Worm (Caenorhabditis elegans): ENCODE results near the gene F21D5.9.

Gene F21D5.9

DNA sequence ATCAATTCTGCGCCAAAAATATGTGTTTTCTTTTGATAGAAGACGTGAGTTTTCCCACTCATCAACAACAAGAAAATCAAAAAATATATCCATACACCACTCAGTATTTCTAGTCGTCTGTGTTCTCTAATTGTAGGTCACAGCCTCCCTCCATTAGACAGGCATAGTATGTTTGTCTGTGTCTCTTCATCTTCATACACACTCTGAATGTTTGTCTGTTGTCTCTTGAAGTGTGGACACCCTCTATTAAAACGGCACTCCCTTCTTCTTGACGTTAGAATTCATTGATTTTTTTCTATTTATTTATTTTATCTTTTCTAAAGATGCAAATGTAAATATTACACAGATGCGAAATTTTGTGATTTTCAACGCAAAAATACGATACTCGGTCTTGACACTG is 13.5 kb downstream of the F21D5.9 start:
- TF ChIP-seq nfya-1 (tag; optimal IDR thresholded peaks at IDR 0.05), result peak; percentile 66
- TF ChIP-seq ceh-48 (tag; optimal IDR thresholded peaks at IDR 0.05), result peak; percentile 31
- TF ChIP-seq unc-42 (tag; optimal IDR thresholded peaks at IDR 0.05), result no peak

DNA sequence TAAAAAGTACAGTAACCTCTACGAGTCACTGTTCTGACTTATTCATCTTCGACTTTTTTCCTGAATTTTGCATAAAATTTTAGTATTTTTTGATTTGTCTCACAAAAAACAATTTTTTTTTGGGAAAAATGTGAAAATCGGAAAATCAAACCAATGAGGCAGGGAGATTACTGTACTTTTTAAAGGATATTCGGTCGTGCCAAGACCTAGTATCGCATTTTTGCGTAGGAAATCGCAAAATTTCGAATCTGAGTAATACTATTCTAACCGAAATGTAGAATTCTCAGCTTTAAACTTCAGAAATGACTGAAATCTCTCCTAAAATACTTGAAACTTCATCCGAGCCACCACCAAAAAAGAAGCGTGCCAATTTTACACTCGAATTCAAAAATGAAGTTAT is 14.0 kb downstream of the F21D5.9 start, which contains the start of gene F21D5.4:
Gene F21D5.4 (plus strand): TSS at position 301 of the 400 bp plus-strand sequence.
- TF ChIP-seq ceh-34 (tag; optimal IDR thresholded peaks at IDR 0.05), result no peak
- no peak for TF ChIP-seq hlh-8 (tag; optimal IDR thresholded peaks at IDR 0.05)
- TF ChIP-seq ttx-3 (tag; optimal IDR thresholded peaks at IDR 0.05), result no peak
- no peak for TF ChIP-seq ets-4 (tag; optimal IDR thresholded peaks at IDR 0.05)
- TF ChIP-seq pax-1 (tag; optimal IDR thresholded peaks at IDR 0.05), result no peak
- TF ChIP-seq sox-4 (tag; optimal IDR thresholded peaks at IDR 0.05), result no peak
- TF ChIP-seq ceh-19 (GFP tag; optimal IDR thresholded peaks at IDR 0.05), result no peak
- TF ChIP-seq ceh-45 (GFP tag; IDR thresholded peaks at IDR 0.05), result no peak
- TF ChIP-seq dve-1 (tag; optimal IDR thresholded peaks at IDR 0.05), result no peak
- TF ChIP-seq K02D7.2 (tag; optimal IDR thresholded peaks at IDR 0.05), result no peak
- no peak for TF ChIP-seq ceh-30 (tag; optimal IDR thresholded peaks at IDR 0.05)
- TF ChIP-seq dmd-4 (tag; optimal IDR thresholded peaks at IDR 0.05; ENCODE audit: borderline replicate concordance), result no peak

DNA sequence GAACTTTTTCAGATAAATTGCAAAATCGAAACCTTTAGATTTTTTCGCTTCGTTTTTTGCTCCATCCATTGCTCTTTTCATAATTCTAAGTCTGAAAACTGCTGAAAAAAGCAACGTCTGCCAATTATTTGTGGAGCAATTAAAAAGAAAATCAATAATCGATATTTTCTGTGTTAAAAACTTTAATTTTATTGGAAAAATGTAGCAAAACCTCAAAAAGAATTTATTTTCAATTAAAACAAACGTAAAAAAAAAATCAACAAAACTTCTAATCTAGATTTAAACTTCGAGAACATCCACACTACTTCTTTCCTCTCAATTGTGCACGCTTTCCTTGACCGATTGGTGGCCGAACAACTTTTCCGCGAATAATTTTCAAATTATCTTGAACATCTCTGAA is 15.5 kb downstream of the F21D5.9 start, which contains the start of gene F21D5.5:
Gene F21D5.5 (minus strand): TSS at position 101 of the 400 bp plus-strand sequence.
- no peak for TF ChIP-seq hlh-30 (tag; optimal IDR thresholded peaks at IDR 0.05; ENCODE audit: insufficient read depth)
- TF ChIP-seq ttx-3 (tag; optimal IDR thresholded peaks at IDR 0.05), result no peak
- no peak for TF ChIP-seq hlh-15 (tag; optimal IDR thresholded peaks at IDR 0.05)
- TF ChIP-seq dve-1 (tag; optimal IDR thresholded peaks at IDR 0.05), result no peak
- no peak for TF ChIP-seq fkh-10 (GFP tag; optimal IDR thresholded peaks at IDR 0.05)
- TF ChIP-seq K02D7.2 (tag; optimal IDR thresholded peaks at IDR 0.05), result no peak
- no peak for TF ChIP-seq tbx-2 (tag; optimal IDR thresholded peaks at IDR 0.05)
- TF ChIP-seq C38D4.7 (GFP tag; optimal IDR thresholded peaks at IDR 0.05), result no peak
- no peak for TF ChIP-seq unc-42 (tag; optimal IDR thresholded peaks at IDR 0.05)
- TF ChIP-seq ceh-19 (GFP tag; optimal IDR thresholded peaks at IDR 0.05), result no peak
- TF ChIP-seq gmeb-2 (tag; optimal IDR thresholded peaks at IDR 0.05), result no peak
- no peak for TF ChIP-seq syd-9 (tag; optimal IDR thresholded peaks at IDR 0.05)

DNA sequence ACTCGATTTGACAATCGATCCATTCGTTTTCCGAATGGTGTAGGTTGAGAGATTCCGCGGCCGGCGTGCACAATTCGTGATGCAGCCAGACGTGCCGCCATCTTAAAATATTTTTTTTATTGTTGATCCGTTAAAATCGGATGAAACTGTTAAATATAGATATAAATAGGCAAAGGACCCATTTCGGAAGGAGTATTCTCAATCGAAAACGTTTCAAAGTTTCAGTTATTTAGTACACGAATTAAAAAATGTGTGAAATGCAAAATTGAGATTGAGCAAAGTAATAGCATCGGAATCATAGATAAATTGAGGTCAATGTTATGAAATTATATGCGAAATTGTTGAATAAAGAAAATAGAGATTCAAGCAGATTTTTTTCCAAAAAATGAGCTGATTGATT is 16.1 kb downstream of the F21D5.9 start, which contains the start of gene mrps-33:
Gene mrps-33 (minus strand): TSS at position 101 of the 400 bp plus-strand sequence.
- TF ChIP-seq pros-1 (tag; optimal IDR thresholded peaks at IDR 0.05) (no peak), dve-1 (tag; optimal IDR thresholded peaks at IDR 0.05) (no peak), mec-3 (tag; optimal IDR thresholded peaks at IDR 0.05; ENCODE audit: borderline replicate concordance) (no peak), odd-2 (tag; optimal IDR thresholded peaks at IDR 0.05) (no peak), T23F11.4 (GFP tag; optimal IDR thresholded peaks at IDR 0.05) (no peak), hlh-15 (tag; optimal IDR thresholded peaks at IDR 0.05) (no peak), C08G9.2 (tag; optimal IDR thresholded peaks at IDR 0.05) (no peak), ceh-19 (GFP tag; optimal IDR thresholded peaks at IDR 0.05) (no peak), rnt-1 (tag; optimal IDR thresholded peaks at IDR 0.05) (no peak), eyg-1 (tag; optimal IDR thresholded peaks at IDR 0.05) (no peak), K02D7.2 (tag; optimal IDR thresholded peaks at IDR 0.05) (no peak), ceh-9 (tag; optimal IDR thresholded peaks at IDR 0.05) (no peak), ceh-34 (tag; optimal IDR thresholded peaks at IDR 0.05) (no peak), ceh-24 (tag; optimal IDR thresholded peaks at IDR 0.05) (no peak)

DNA sequence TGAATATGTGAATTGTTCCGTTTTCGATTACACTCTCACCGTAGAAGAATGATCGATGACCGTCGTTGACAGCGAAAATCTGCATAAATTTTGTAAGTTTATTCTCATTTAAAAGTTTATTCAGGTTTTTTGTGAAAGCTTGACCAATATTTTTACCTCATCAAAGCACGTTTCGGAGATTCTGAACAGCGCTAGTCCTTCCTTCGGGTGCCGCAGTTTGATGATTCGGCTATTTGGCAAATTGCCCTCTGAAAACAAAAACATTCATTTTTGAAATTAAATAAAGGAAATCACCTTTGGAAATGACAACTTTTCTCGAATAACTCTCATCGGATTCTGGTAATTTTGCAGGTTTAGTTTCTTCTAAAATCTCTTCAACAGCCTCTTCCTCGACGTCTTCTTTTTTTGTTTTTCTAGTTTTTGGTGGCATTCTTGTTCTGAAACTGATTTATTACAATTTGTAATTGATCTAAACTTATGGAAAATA is 17.2 kb downstream of the F21D5.9 start, which contains the start of gene F21D5.6:
Gene F21D5.6 (minus strand): TSS at position 437 of the 487 bp plus-strand sequence.
- TF ChIP-seq madf-2 (tag; optimal IDR thresholded peaks at IDR 0.05) (no peak), ceh-19 (GFP tag; optimal IDR thresholded peaks at IDR 0.05) (no peak), ceh-31 (tag; optimal IDR thresholded peaks at IDR 0.05) (no peak)
